Worm (Caenorhabditis elegans): ENCODE measurements around the gene best-15.

Gene best-15

DNA sequence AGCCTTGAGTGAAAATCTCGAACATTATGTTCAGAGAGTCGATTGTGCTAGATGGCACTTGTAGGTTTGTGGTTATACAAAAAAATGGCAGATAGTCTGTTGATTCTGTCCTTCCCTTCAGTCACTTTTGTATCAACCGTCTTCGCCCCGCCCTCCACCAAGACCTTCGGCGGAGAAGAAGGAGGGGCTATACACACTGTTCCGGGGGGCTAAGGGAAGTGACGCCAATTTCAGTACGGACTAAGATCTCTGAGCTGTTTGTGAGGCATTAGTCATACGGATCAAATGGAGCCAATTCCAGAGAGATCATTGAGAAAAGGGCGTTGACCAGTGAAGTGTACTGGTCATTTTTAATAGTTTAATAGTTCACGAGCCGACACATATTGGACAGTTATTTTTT, 51.5 kb downstream of the best-15 start, which contains the start of gene swt-3:
Gene swt-3 (minus strand): TSS at position 101 of the 400 bp plus-strand sequence.
- TF ChIP-seq unc-86 (tag; optimal IDR thresholded peaks at IDR 0.05), result no peak

Data from whole organism, late embryonic.